Worm (Caenorhabditis elegans) whole organism, L3 larva: ENCODE data around the gene gap-1.

Source experiments
- R02D3.7 ChIP-seq: fragments of 150-350 bp; optimal IDR thresholded peaks from 2 replicates; lab custom pipeline; 2014; ENCODE audit warnings: missing biosample characterization, missing genetic modification characterization
- ZK546.5 ChIP-seq: sonication (generic microtip); optimal IDR thresholded peaks from 2 replicates; lab custom pipeline; 2017; ENCODE audit warnings: missing biosample characterization, missing genetic modification characterization
- aly-2 ChIP-seq: fragments of 150-350 bp; optimal IDR thresholded peaks from 2 replicates; lab custom pipeline; 2014; ENCODE audit warnings: missing biosample characterization, missing genetic modification characterization
- ama-1 ChIP-seq: fragments of 150-350 bp; optimal IDR thresholded peaks from 2 replicates; lab custom pipeline; 2018
- ceh-9 ChIP-seq: sonication (generic microtip); optimal IDR thresholded peaks from 2 replicates; lab custom pipeline; 2018; ENCODE audit warnings: missing biosample characterization, missing genetic modification characterization
- egl-27 ChIP-seq: sonication (generic microtip); optimal IDR thresholded peaks from 4 replicates; lab custom pipeline; 2017; ENCODE audit warnings: missing biosample characterization, missing genetic modification reagents, missing genetic modification characterization
- elt-1 ChIP-seq: fragments of 150-350 bp; optimal IDR thresholded peaks from 2 replicates; lab custom pipeline; 2014; ENCODE audit warnings: missing biosample characterization, missing genetic modification characterization
- elt-2 ChIP-seq: sonication (generic microtip); optimal IDR thresholded peaks from 2 replicates; lab custom pipeline; 2016; ENCODE audit warnings: missing genetic modification reagents, mild to moderate bottlenecking, missing genetic modification characterization, missing compliant biosample characterization
- fkh-10 ChIP-seq: sonication (generic microtip); optimal IDR thresholded peaks from 2 replicates; lab custom pipeline; 2017; ENCODE audit warnings: missing biosample characterization, missing genetic modification reagents, missing genetic modification characterization
- fos-1 ChIP-seq: fragments of 150-350 bp; optimal IDR thresholded peaks from 2 replicates; lab custom pipeline; 2014; ENCODE audit warnings: missing biosample characterization, missing genetic modification characterization
- hmg-11 ChIP-seq: sonication (generic microtip); optimal IDR thresholded peaks from 2 replicates; lab custom pipeline; 2016; ENCODE audit warnings: missing genetic modification characterization, missing compliant biosample characterization
- jun-1 ChIP-seq: fragments of 150-350 bp; optimal IDR thresholded peaks from 2 replicates; lab custom pipeline; 2014; ENCODE audit warnings: missing biosample characterization, missing genetic modification reagents, missing genetic modification characterization
- lin-15B ChIP-seq: fragments of 150-350 bp; optimal IDR thresholded peaks from 2 replicates; lab custom pipeline; 2014; ENCODE audit warnings: missing biosample characterization, missing genetic modification characterization
- lin-39 ChIP-seq: fragments of 150-350 bp; optimal IDR thresholded peaks from 2 replicates; lab custom pipeline; 2018; ENCODE audit warnings: missing biosample characterization, missing genetic modification reagents, missing genetic modification characterization
- mdl-1 ChIP-seq: fragments of 150-350 bp; optimal IDR thresholded peaks from 2 replicates; lab custom pipeline; 2014; ENCODE audit warnings: missing biosample characterization, missing genetic modification characterization
- mml-1 ChIP-seq: fragments of 150-350 bp; sonication (generic microtip); optimal IDR thresholded peaks from 3 replicates; lab custom pipeline; 2014; ENCODE audit warnings: missing biosample characterization, missing genetic modification characterization
- nhr-11 ChIP-seq: fragments of 150-350 bp; optimal IDR thresholded peaks from 2 replicates; lab custom pipeline; 2014; ENCODE audit warnings: missing biosample characterization, missing genetic modification characterization
- nhr-12 ChIP-seq: fragments of 150-350 bp; optimal IDR thresholded peaks from 2 replicates; lab custom pipeline; 2014; ENCODE audit warnings: missing biosample characterization, missing genetic modification characterization
- nhr-23 ChIP-seq: fragments of 150-350 bp; optimal IDR thresholded peaks from 2 replicates; lab custom pipeline; 2014; ENCODE audit warnings: missing biosample characterization, missing genetic modification reagents, missing genetic modification characterization
- nhr-25 ChIP-seq: sonication (generic microtip); optimal IDR thresholded peaks from 2 replicates; lab custom pipeline; 2017; ENCODE audit warnings: missing biosample characterization, missing genetic modification characterization
- nhr-28 ChIP-seq: fragments of 150-350 bp; optimal IDR thresholded peaks from 2 replicates; lab custom pipeline; 2014; ENCODE audit warnings: missing biosample characterization, missing genetic modification characterization
- nhr-43 ChIP-seq: sonication (generic microtip); optimal IDR thresholded peaks from 2 replicates; lab custom pipeline; 2016; ENCODE audit warnings: mild to moderate bottlenecking, missing genetic modification characterization, missing compliant biosample characterization; ENCODE audit not compliant: poor library complexity, severe bottlenecking
- nhr-67 ChIP-seq: fragments of 150-350 bp; optimal IDR thresholded peaks from 2 replicates; lab custom pipeline; 2014; ENCODE audit warnings: missing biosample characterization, missing genetic modification characterization
- nhr-77 ChIP-seq: fragments of 150-350 bp; optimal IDR thresholded peaks from 2 replicates; lab custom pipeline; 2014; ENCODE audit warnings: missing biosample characterization, missing genetic modification characterization
- pha-4 ChIP-seq: fragments of 150-350 bp; optimal IDR thresholded peaks from 2 replicates; lab custom pipeline; 2014; ENCODE audit warnings: missing biosample characterization, missing genetic modification reagents, missing genetic modification characterization
- pqm-1 ChIP-seq: fragments of 150-350 bp; optimal IDR thresholded peaks from 2 replicates; lab custom pipeline; 2017; ENCODE audit warnings: missing biosample characterization, missing genetic modification characterization, inconsistent platforms
- sea-2 ChIP-seq: fragments of 150-350 bp; sonication (generic microtip); optimal IDR thresholded peaks from 4 replicates; lab custom pipeline; 2014; ENCODE audit warnings: missing biosample characterization, missing genetic modification reagents, missing genetic modification characterization
- skn-1 ChIP-seq: fragments of 150-350 bp; optimal IDR thresholded peaks from 2 replicates; lab custom pipeline; 2014; ENCODE audit warnings: missing biosample characterization, missing genetic modification characterization
- snpc-4 ChIP-seq: fragments of 150-350 bp; optimal IDR thresholded peaks from 2 replicates; lab custom pipeline; 2014; ENCODE audit warnings: missing biosample characterization, missing genetic modification characterization
- tbx-2 ChIP-seq: sonication (generic microtip); optimal IDR thresholded peaks from 2 replicates; lab custom pipeline; 2016; ENCODE audit warnings: mild to moderate bottlenecking, missing genetic modification characterization, missing compliant biosample characterization
- unc-39 ChIP-seq: sonication (generic microtip); optimal IDR thresholded peaks from 4 replicates; lab custom pipeline; 2017; ENCODE audit warnings: missing biosample characterization, missing genetic modification characterization
- ztf-11 ChIP-seq: fragments of 150-350 bp; optimal IDR thresholded peaks from 2 replicates; lab custom pipeline; 2014; ENCODE audit warnings: missing biosample characterization, missing genetic modification characterization
- ztf-4 ChIP-seq: fragments of 150-350 bp; optimal IDR thresholded peaks from 2 replicates; lab custom pipeline; 2014; ENCODE audit warnings: missing biosample characterization, missing genetic modification characterization

Gene gap-1

ce11 chrX:2157855-2158254 is 34.4 kb upstream of the gap-1 start:
- TF ChIP-seq nhr-25 (tag; lab: Kevin White, UChicago) (peak; percentile 42), lin-15B (tag; lab: Kevin White, UChicago) (no peak), elt-2 (tag; lab: Kevin White, UChicago) (peak; percentile 40), aly-2 (tag; lab: Kevin White, UChicago) (no peak)
- TF ChIP-seq, all 47 proteins: peak for 2

DNA sequence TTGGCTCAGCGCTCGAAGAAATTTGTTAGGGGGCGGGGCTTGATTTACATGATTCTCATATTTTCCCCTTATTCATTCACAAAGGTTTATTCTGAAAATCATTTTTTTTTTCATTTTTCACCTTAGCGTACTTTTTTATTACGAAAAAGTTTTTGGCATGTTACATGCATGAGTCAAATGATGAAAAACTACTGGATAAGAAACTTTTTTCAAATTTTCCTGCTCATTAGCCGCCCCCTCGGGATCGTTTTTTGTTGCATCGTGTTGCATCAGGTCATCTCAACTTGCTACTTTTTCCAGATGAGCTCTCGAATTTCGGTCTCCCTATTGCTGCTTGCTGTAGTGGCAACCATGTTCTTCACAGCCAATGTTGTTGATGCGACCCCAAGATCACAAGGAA is 29.2 kb upstream of the gap-1 start, which contains the start of gene pdf-2:
TSS of gene pdf-2 (plus strand) at position 301 of the 400 bp plus-strand sequence.
- no peak for TF ChIP-seq lin-39 (tag; lab: Kevin White, UChicago)
- TF ChIP-seq nhr-43 = no peak
- no peak for TF ChIP-seq ceh-9 (tag; lab: Kevin White, UChicago)
- no peak for TF ChIP-seq ama-1
- no peak for TF ChIP-seq R02D3.7 (tag; lab: Kevin White, UChicago)
- TF ChIP-seq lin-15B (tag; lab: Kevin White, UChicago) = no peak
- TF ChIP-seq tbx-2 (tag; lab: Kevin White, UChicago) = no peak
- no peak for TF ChIP-seq nhr-11 (tag; lab: Kevin White, UChicago)
- TF ChIP-seq nhr-23 (tag; lab: Kevin White, UChicago) = no peak
- TF ChIP-seq nhr-25 (tag; lab: Kevin White, UChicago) = no peak

DNA sequence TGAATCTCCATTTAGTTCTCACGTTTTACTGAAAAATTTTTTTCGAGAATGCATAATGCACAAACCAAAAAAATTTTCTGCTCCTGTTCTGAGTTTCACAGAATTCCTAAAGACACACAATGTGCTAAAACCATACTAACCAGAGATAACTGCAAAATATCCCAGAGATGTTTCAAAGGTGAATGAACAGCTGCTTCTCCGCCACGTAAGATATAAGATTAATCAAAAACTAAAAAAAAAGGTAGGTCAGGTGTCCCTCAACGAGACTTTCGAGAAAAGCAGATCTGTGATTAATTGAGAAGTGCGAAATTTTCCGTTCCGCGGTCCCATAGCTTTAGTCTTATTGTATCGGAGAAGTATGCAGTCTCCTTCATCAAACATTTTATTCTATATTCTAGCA is 27.6 kb upstream of the gap-1 start, which contains the start of gene F48B9.3:
TSS of gene F48B9.3 (plus strand) at position 301 of the 400 bp plus-strand sequence.
- TF ChIP-seq sea-2 = no peak
- TF ChIP-seq mdl-1 (tag; lab: Kevin White, UChicago) = no peak

- TF ChIP-seq fos-1 (tag; lab: Kevin White, UChicago) (no peak), snpc-4 (tag; lab: Kevin White, UChicago) (no peak), pqm-1 (no peak), pha-4 (peak; percentile 56), nhr-43 (no peak), egl-27 (tag; lab: Kevin White, UChicago) (no peak), nhr-25 (tag; lab: Kevin White, UChicago) (no peak), ZK546.5 (no peak), ztf-4 (tag; lab: Kevin White, UChicago) (no peak), mml-1 (tag; lab: Kevin White, UChicago) (no peak), nhr-11 (tag; lab: Kevin White, UChicago) (no peak), jun-1 (no peak), ztf-11 (no peak), unc-39 (no peak), nhr-23 (tag; lab: Kevin White, UChicago) (no peak), sea-2 (no peak), nhr-77 (no peak), nhr-67 (no peak), hmg-11 (tag; lab: Kevin White, UChicago) (peak; percentile 16), elt-2 (tag; lab: Kevin White, UChicago) (peak; percentile 4), nhr-12 (tag; lab: Kevin White, UChicago) (no peak), elt-1 (tag; lab: Kevin White, UChicago) (no peak), aly-2 (tag; lab: Kevin White, UChicago) (no peak), fkh-10 (GFP tag; lab: Kevin White, UChicago) (no peak), nhr-28 (tag; lab: Kevin White, UChicago) (no peak)
Observed at ce11 chrX:2176361-2176880, 15.9 kb upstream of the gap-1 start, which contains the start of gene F48B9.8. Gene F48B9.8 (minus strand): TSS chrX:2176411.

ce11 chrX:2177731-2178326 is 14.5 kb upstream of the gap-1 start:
- TF ChIP-seq elt-2 (tag; lab: Kevin White, UChicago) (peak; percentile 67), skn-1 (tag; lab: Kevin White, UChicago) (no peak)
